Fruit fly (Drosophila melanogaster) whole organism, embryonic: ENCODE measurements around the gene JIL-1.

ENCODE experiments used
- CG10147 ChIP-seq: fragments of 200-800 bp; sonication (Bioruptor generic); optimal IDR thresholded peaks from 2 replicates; lab custom pipeline; 2019; ENCODE audit warnings: missing biosample characterization, mild to moderate bottlenecking, missing genetic modification characterization, moderate library complexity
- CG1024 ChIP-seq: fragments of 200-800 bp; sonication (Bioruptor generic); IDR thresholded peaks from 2 replicates; pipeline ENCODE4 v1.3.6; 2022; ENCODE audit warnings: missing biosample characterization, missing genetic modification characterization
- CG10366 ChIP-seq: fragments of 200-800 bp; sonication (Bioruptor generic); IDR thresholded peaks from 2 replicates; pipeline ENCODE4 v1.3.6; 2022; ENCODE audit warnings: missing biosample characterization, missing genetic modification characterization
- CG10543 ChIP-seq: fragments of 200-800 bp; sonication (Bioruptor generic); optimal IDR thresholded peaks from 3 replicates; lab custom pipeline; 2017; ENCODE audit warnings: missing biosample characterization, mild to moderate bottlenecking, missing genetic modification characterization, moderate library complexity
- CG10959 ChIP-seq: fragments of 200-800 bp; sonication (Bioruptor generic); IDR thresholded peaks from 2 replicates; pipeline ENCODE4 v1.3.6; 2022; ENCODE audit warnings: missing biosample characterization, missing genetic modification characterization
- CG12391 ChIP-seq: fragments of 200-800 bp; sonication (Bioruptor generic); optimal IDR thresholded peaks from 3 replicates; lab custom pipeline; 2018; ENCODE audit warnings: missing biosample characterization, mild to moderate bottlenecking, missing genetic modification characterization, moderate library complexity
- CG14860 ChIP-seq: fragments of 200-800 bp; sonication (Bioruptor generic); IDR thresholded peaks from 3 replicates; pipeline ENCODE4 v1.3.6; 2022; ENCODE audit warnings: missing biosample characterization, missing genetic modification characterization; ENCODE audit not compliant: partially characterized antibody
- CG16779 ChIP-seq: fragments of 200-800 bp; sonication (Bioruptor generic); IDR thresholded peaks from 2 replicates; pipeline ENCODE4 v1.3.6; 2022; ENCODE audit warnings: missing biosample characterization, missing genetic modification characterization
- CG32772 ChIP-seq: fragments of 200-800 bp; sonication (Bioruptor generic); IDR thresholded peaks from 2 replicates; pipeline ENCODE4 v1.3.6; 2022; ENCODE audit warnings: missing biosample characterization, missing genetic modification characterization
- CG3281 ChIP-seq: fragments of 200-800 bp; sonication (Bioruptor generic); optimal IDR thresholded peaks from 3 replicates; lab custom pipeline; 2017; ENCODE audit warnings: missing biosample characterization, mild to moderate bottlenecking, missing genetic modification characterization
- CG33213 ChIP-seq: fragments of 200-800 bp; sonication (Bioruptor generic); optimal IDR thresholded peaks from 3 replicates; lab custom pipeline; 2016; ENCODE audit warnings: missing biosample characterization, missing genetic modification characterization
- CG5953 ChIP-seq: fragments of 200-800 bp; sonication (Bioruptor generic); IDR thresholded peaks from 2 replicates; pipeline ENCODE4 v1.3.6; 2022; ENCODE audit warnings: missing biosample characterization, missing genetic modification characterization
- CG7928 ChIP-seq: fragments of 200-800 bp; sonication (Bioruptor generic); optimal IDR thresholded peaks from 2 replicates; lab custom pipeline; 2017; ENCODE audit warnings: missing biosample characterization, mild to moderate bottlenecking, missing genetic modification characterization
- CG8290 ChIP-seq, 3 experiments: fragments of 200-800 bp; sonication (Bioruptor generic); optimal IDR thresholded peaks; 2 replicates each; lab custom pipeline; 2016 to 2019; ENCODE audit warnings: missing biosample characterization in 3 of 3, missing genetic modification characterization in 3 of 3, mild to moderate bottlenecking in 2 of 3, moderate library complexity in 1 of 3
- CG9609 ChIP-seq: fragments of 200-800 bp; sonication (Bioruptor generic); optimal IDR thresholded peaks from 3 replicates; lab custom pipeline; 2016; ENCODE audit warnings: missing biosample characterization, missing genetic modification characterization
- CG9727 ChIP-seq: fragments of 200-800 bp; sonication (Bioruptor generic); optimal IDR thresholded peaks from 3 replicates; lab custom pipeline; 2017; ENCODE audit warnings: missing biosample characterization, mild to moderate bottlenecking, missing genetic modification characterization
- CG9797 ChIP-seq: fragments of 200-800 bp; sonication (Bioruptor generic); optimal IDR thresholded peaks from 3 replicates; lab custom pipeline; 2018; ENCODE audit warnings: missing biosample characterization, mild to moderate bottlenecking, missing genetic modification characterization
- Camta ChIP-seq: fragments of 200-800 bp; sonication (Bioruptor generic); optimal IDR thresholded peaks from 2 replicates; lab custom pipeline; 2016; ENCODE audit warnings: missing biosample characterization, missing genetic modification characterization
- E2f2 ChIP-seq: fragments of 200-800 bp; sonication (Bioruptor generic); IDR thresholded peaks from 2 replicates; pipeline ENCODE4 v1.3.6; 2022; ENCODE audit warnings: missing biosample characterization, missing genetic modification characterization
- Fer3 ChIP-seq: fragments of 200-800 bp; sonication (Bioruptor generic); optimal IDR thresholded peaks from 2 replicates; lab custom pipeline; 2018; ENCODE audit warnings: missing biosample characterization, mild to moderate bottlenecking, missing genetic modification characterization, moderate library complexity
- GATAe ChIP-seq: fragments of 200-800 bp; sonication (Bioruptor generic); conservative IDR thresholded peaks from 2 replicates; pipeline ENCODE4 v1.3.6; 2022; ENCODE audit warnings: missing biosample characterization, missing genetic modification characterization
- Gsc ChIP-seq: fragments of 200-800 bp; sonication (Bioruptor generic); IDR thresholded peaks from 2 replicates; pipeline ENCODE4 v1.3.6; 2022; ENCODE audit warnings: missing biosample characterization, missing genetic modification characterization
- H2.0 ChIP-seq: fragments of 200-800 bp; sonication (Bioruptor generic); IDR thresholded peaks from 2 replicates; pipeline ENCODE4 v1.3.6; 2022; ENCODE audit warnings: missing biosample characterization, missing genetic modification characterization
- HLH3B ChIP-seq: fragments of 200-800 bp; sonication (Bioruptor generic); IDR thresholded peaks from 2 replicates; pipeline ENCODE4 v1.3.6; 2022; ENCODE audit warnings: missing biosample characterization, missing genetic modification characterization
- Max ChIP-seq: fragments of 200-800 bp; sonication (Bioruptor generic); optimal IDR thresholded peaks from 2 replicates; lab custom pipeline; 2016; ENCODE audit warnings: missing biosample characterization, mild to moderate bottlenecking, missing genetic modification characterization
- Meics ChIP-seq: fragments of 200-800 bp; sonication (Bioruptor generic); optimal IDR thresholded peaks from 2 replicates; lab custom pipeline; 2017; ENCODE audit warnings: missing biosample characterization, mild to moderate bottlenecking, missing genetic modification characterization
- Mes4 ChIP-seq: fragments of 200-800 bp; sonication (Bioruptor generic); optimal IDR thresholded peaks from 2 replicates; lab custom pipeline; 2016; ENCODE audit warnings: missing biosample characterization, missing genetic modification characterization
- Mrtf ChIP-seq: fragments of 200-800 bp; sonication (Bioruptor generic); IDR thresholded peaks from 3 replicates; pipeline ENCODE4 v1.3.6; 2022; ENCODE audit warnings: missing biosample characterization, missing genetic modification characterization
- Myb ChIP-seq: fragments of 200-800 bp; sonication (Bioruptor generic); optimal IDR thresholded peaks from 2 replicates; lab custom pipeline; 2016; ENCODE audit warnings: missing biosample characterization, missing genetic modification characterization
- NFAT ChIP-seq: fragments of 200-800 bp; sonication (Bioruptor generic); IDR thresholded peaks from 2 replicates; pipeline ENCODE4 v1.3.6; 2022; ENCODE audit warnings: missing biosample characterization, missing genetic modification characterization
- Neu2 ChIP-seq: fragments of 200-800 bp; sonication (Bioruptor generic); optimal IDR thresholded peaks from 3 replicates; lab custom pipeline; 2016; ENCODE audit warnings: missing biosample characterization, missing genetic modification characterization, borderline replicate concordance
- Pdp1 ChIP-seq, 2 experiments: fragments of 200-800 bp; sonication (Bioruptor generic); optimal IDR thresholded peaks; 3 replicates each; lab custom pipeline; 2016; ENCODE audit warnings: missing biosample characterization in 2 of 2, missing genetic modification characterization in 2 of 2, mild to moderate bottlenecking in 1 of 2, moderate library complexity in 1 of 2
- Side ChIP-seq: fragments of 200-800 bp; sonication (Bioruptor generic); optimal IDR thresholded peaks from 2 replicates; lab custom pipeline; 2016; ENCODE audit warnings: missing biosample characterization, missing genetic modification characterization
- Stat92E ChIP-seq, 3 experiments: fragments of >200 bp in 2 of 3; fragments of 200-800 bp in 1 of 3; sonication (Bioruptor generic) in 1 of 3; optimal IDR thresholded peaks; 2 replicates each; lab custom pipeline; 2017 to 2019; ENCODE audit warnings: missing biosample characterization in 3 of 3, missing genetic modification characterization in 3 of 3, mild to moderate bottlenecking in 1 of 3, moderate library complexity in 1 of 3
- Taf1 ChIP-seq: fragments of 200-800 bp; sonication (Bioruptor generic); IDR thresholded peaks from 2 replicates; pipeline ENCODE4 v1.3.6; 2022; ENCODE audit warnings: missing biosample characterization, missing genetic modification characterization
- amos ChIP-seq: fragments of 200-800 bp; sonication (Bioruptor generic); IDR thresholded peaks from 2 replicates; pipeline ENCODE4 v1.3.6; 2022; ENCODE audit warnings: missing biosample characterization, missing genetic modification characterization; ENCODE audit not compliant: partially characterized antibody
- crc ChIP-seq: fragments of 200-800 bp; sonication (Bioruptor generic); optimal IDR thresholded peaks from 2 replicates; lab custom pipeline; 2016; ENCODE audit warnings: missing biosample characterization, missing genetic modification characterization
- dysf ChIP-seq: fragments of 200-800 bp; sonication (Bioruptor generic); IDR thresholded peaks from 3 replicates; pipeline ENCODE4 v1.3.6; 2022; ENCODE audit warnings: missing biosample characterization, missing genetic modification characterization
- her ChIP-seq: fragments of 200-800 bp; sonication (Bioruptor generic); optimal IDR thresholded peaks from 2 replicates; lab custom pipeline; 2016; ENCODE audit warnings: missing biosample characterization, missing genetic modification characterization
- knrl ChIP-seq: fragments of 200-800 bp; sonication (Bioruptor generic); IDR thresholded peaks from 3 replicates; pipeline ENCODE4 v1.3.6; 2022; ENCODE audit warnings: missing biosample characterization, missing genetic modification characterization; ENCODE audit not compliant: partially characterized antibody
- org-1 ChIP-seq: fragments of 200-800 bp; sonication (Bioruptor generic); optimal IDR thresholded peaks from 2 replicates; lab custom pipeline; 2017; ENCODE audit warnings: missing biosample characterization, missing genetic modification characterization
- pfk ChIP-seq: fragments of 200-800 bp; sonication (Bioruptor generic); optimal IDR thresholded peaks from 2 replicates; lab custom pipeline; 2018; ENCODE audit warnings: missing biosample characterization, mild to moderate bottlenecking, missing genetic modification characterization, moderate library complexity
- pita ChIP-seq: fragments of 200-800 bp; sonication (Bioruptor generic); optimal IDR thresholded peaks from 2 replicates; lab custom pipeline; 2017; ENCODE audit warnings: missing biosample characterization, mild to moderate bottlenecking, missing genetic modification characterization
- sim ChIP-seq: fragments of 200-800 bp; sonication (Bioruptor generic); IDR thresholded peaks from 2 replicates; pipeline ENCODE4 v1.3.6; 2022; ENCODE audit warnings: missing biosample characterization, missing genetic modification characterization
- stc ChIP-seq: fragments of 200-800 bp; sonication (Bioruptor generic); IDR thresholded peaks from 2 replicates; pipeline ENCODE4 v1.3.6; 2022; ENCODE audit warnings: missing biosample characterization, missing genetic modification characterization
- tap ChIP-seq: fragments of 200-800 bp; optimal IDR thresholded peaks from 3 replicates; lab custom pipeline; 2019; ENCODE audit warnings: missing biosample characterization, mild to moderate bottlenecking, missing genetic modification characterization, moderate library complexity
- wdn ChIP-seq: fragments of 200-800 bp; sonication (Bioruptor generic); IDR thresholded peaks from 2 replicates; pipeline ENCODE4 v1.3.6; 2022; ENCODE audit warnings: missing biosample characterization, missing genetic modification characterization
- wek ChIP-seq: fragments of 200-800 bp; sonication (Bioruptor generic); optimal IDR thresholded peaks from 3 replicates; lab custom pipeline; 2018; ENCODE audit warnings: missing biosample characterization, mild to moderate bottlenecking, missing genetic modification characterization, moderate library complexity
- wor ChIP-seq: fragments of 200-800 bp; sonication (Bioruptor generic); IDR thresholded peaks from 2 replicates; pipeline ENCODE4 v1.3.6; 2022; ENCODE audit warnings: missing biosample characterization, missing genetic modification characterization
- zen2 ChIP-seq: fragments of 200-800 bp; sonication (Bioruptor generic); IDR thresholded peaks from 3 replicates; pipeline ENCODE4 v1.3.6; 2022; ENCODE audit warnings: missing biosample characterization, missing genetic modification characterization; ENCODE audit not compliant: partially characterized antibody

The JIL-1 gene

dm6 chr3L:11093046-11093520 lies at the start of gene JIL-1 (continued):
- TF ChIP-seq wor (GFP tag; lab: Robert Waterston, UW) = 0 out of 2 replicates have a peak, but pooled peaks have one; percentile 11
- TF ChIP-seq E2f2 = peak; percentile 49
- TF ChIP-seq CG1024 (GFP tag; lab: Robert Waterston, UW) = no peak; the same call in 1 of the 2 replicates
- peak; percentile 67 for TF ChIP-seq Max (GFP tag; lab: Kevin White, UChicago)
- peak; percentile 87 for TF ChIP-seq knrl (GFP tag; lab: Robert Waterston, UW)
- TF ChIP-seq CG10366 (GFP tag; lab: Robert Waterston, UW) = peak; percentile 65
- TF ChIP-seq Mrtf (GFP tag; lab: Robert Waterston, UW) = peak; percentile 55; the same call in 1 of the 3 replicates
- peak; percentile 75 for TF ChIP-seq dysf (GFP tag; lab: Robert Waterston, UW)
- peak; percentile 1 to 59 for TF ChIP-seq Pdp1 (GFP tag; optimal IDR thresholded peaks at IDR 0.05; lab: Kevin White, UChicago)
- peak; percentile 92 for TF ChIP-seq NFAT (GFP tag; lab: Robert Waterston, UW)
- TF ChIP-seq CG5953 (GFP tag; lab: Robert Waterston, UW) = peak; percentile 56
- TF ChIP-seq CG32772 = peak; percentile 62
- peak; percentile 71 for TF ChIP-seq CG12391 (tag; lab: Kevin White, UChicago)
- peak; percentile 45; the same call in 1 of the 2 replicates for TF ChIP-seq Taf1 (GFP tag; lab: Robert Waterston, UW)
- TF ChIP-seq Neu2 (GFP tag; lab: Kevin White, UChicago) = no peak
- peak; percentile 86 for TF ChIP-seq CG14860
- peak in 1 of 3 experiments; percentile 43 for TF ChIP-seq Stat92E (GFP tag; optimal IDR thresholded peaks at IDR 0.05; lab: Kevin White, UChicago)
- TF ChIP-seq CG9609 = peak; percentile 3
- peak; percentile 39; the same call in 1 of the 2 replicates for TF ChIP-seq stc
- TF ChIP-seq wdn (GFP tag; lab: Robert Waterston, UW) = peak; percentile 65
- no peak for TF ChIP-seq crc (GFP tag; lab: Kevin White, UChicago)
- peak; percentile 53 for TF ChIP-seq CG10147 (GFP tag; lab: Kevin White, UChicago)
- TF ChIP-seq CG9727 (GFP tag; lab: Kevin White, UChicago) = peak; percentile 28
- no peak for TF ChIP-seq sim (GFP tag; lab: Robert Waterston, UW)
- peak; percentile 69 for TF ChIP-seq Meics (GFP tag; lab: Kevin White, UChicago)
- peak; percentile 60 for TF ChIP-seq CG10543
- TF ChIP-seq Gsc = no peak
- peak; percentile 58 for TF ChIP-seq CG33213 (GFP tag; lab: Kevin White, UChicago)
- TF ChIP-seq amos (GFP tag; lab: Robert Waterston, UW) = peak; percentile 92
- TF ChIP-seq Camta (GFP tag; lab: Kevin White, UChicago) = peak; percentile 37
- TF ChIP-seq org-1 (GFP tag; lab: Kevin White, UChicago) = peak; percentile 15
- TF ChIP-seq GATAe (GFP tag; lab: Robert Waterston, UW) = no peak
- TF ChIP-seq Mes4 (GFP tag; lab: Kevin White, UChicago) = no peak
- no peak for TF ChIP-seq pfk
- no peak for TF ChIP-seq wek (GFP tag; lab: Kevin White, UChicago)
- TF ChIP-seq tap (tag; lab: Kevin White, UChicago) = no peak
- TF ChIP-seq CG8290 (GFP tag; optimal IDR thresholded peaks at IDR 0.05; lab: Kevin White, UChicago) = peak; percentile 59
- peak; percentile 9 to 74 for TF ChIP-seq CG8290 (tag; optimal IDR thresholded peaks at IDR 0.05; lab: Kevin White, UChicago)
- peak; percentile 54 for TF ChIP-seq Fer3 (tag; lab: Kevin White, UChicago)
- peak; percentile 18 for TF ChIP-seq CG9797 (GFP tag; lab: Kevin White, UChicago)
- peak; percentile 31 for TF ChIP-seq Myb (GFP tag; lab: Kevin White, UChicago)
- no peak for TF ChIP-seq pita
- peak; percentile 39 for TF ChIP-seq CG3281 (GFP tag; lab: Kevin White, UChicago)
- peak; percentile 72; the same call in 1 of the 2 replicates for TF ChIP-seq CG16779 (GFP tag; lab: Robert Waterston, UW)
- TF ChIP-seq Side = no peak
- peak; percentile 35; the same call in 1 of the 2 replicates for TF ChIP-seq HLH3B
- peak; percentile 56 for TF ChIP-seq CG10959 (GFP tag; lab: Robert Waterston, UW)
- no peak for TF ChIP-seq her (GFP tag; lab: Kevin White, UChicago)
- TF ChIP-seq CG7928 = peak; percentile 89
- peak; percentile 38; the same call in 2 of the 3 replicates for TF ChIP-seq zen2
- peak; percentile 67 for TF ChIP-seq H2.0 (GFP tag; lab: Robert Waterston, UW)
